Worm (Caenorhabditis elegans): ENCODE measurements around the gene F17C8.7.
"Not testable (repeated sequence)": the region's sequence is repeated elsewhere in the genome, so short reads cannot be mapped to it uniquely, and the experiment has no call there.

Gene F17C8.7

DNA sequence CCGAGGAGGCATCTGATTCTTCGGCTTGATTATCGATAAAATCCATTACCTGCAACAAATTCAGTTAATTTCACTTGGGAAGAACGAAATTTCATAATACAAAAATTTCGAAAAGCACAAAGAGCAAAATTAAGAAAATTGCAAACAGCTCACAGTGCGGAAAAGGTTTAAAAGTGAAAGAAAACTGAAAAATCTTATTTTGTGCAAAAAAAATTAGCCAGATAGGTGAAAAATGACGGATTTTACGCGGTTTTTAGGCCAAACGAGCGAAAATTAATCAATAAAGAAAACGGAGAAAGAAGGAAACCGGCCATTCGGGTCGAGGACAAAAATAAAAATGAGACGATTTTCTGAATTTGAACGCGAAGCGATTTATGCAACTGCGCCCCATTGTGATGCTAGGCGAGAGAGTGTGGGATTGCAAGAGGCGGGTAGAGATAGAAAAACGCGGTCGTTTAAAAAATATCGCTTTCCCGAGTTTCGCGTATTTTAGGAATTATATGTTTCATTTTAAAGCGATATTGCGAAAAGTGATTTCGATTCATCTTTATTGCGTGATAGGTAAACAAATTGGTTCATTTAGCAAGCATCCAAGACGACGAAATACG lies 14.8 kb upstream of the F17C8.7 start, which contains the start of gene emb-5:
emb-5 (minus strand) TSS at position 51 of the 608 bp plus-strand sequence.
- TF ChIP-seq unc-62 (GFP tag; optimal IDR thresholded peaks at IDR 0.05) = no peak

DNA sequence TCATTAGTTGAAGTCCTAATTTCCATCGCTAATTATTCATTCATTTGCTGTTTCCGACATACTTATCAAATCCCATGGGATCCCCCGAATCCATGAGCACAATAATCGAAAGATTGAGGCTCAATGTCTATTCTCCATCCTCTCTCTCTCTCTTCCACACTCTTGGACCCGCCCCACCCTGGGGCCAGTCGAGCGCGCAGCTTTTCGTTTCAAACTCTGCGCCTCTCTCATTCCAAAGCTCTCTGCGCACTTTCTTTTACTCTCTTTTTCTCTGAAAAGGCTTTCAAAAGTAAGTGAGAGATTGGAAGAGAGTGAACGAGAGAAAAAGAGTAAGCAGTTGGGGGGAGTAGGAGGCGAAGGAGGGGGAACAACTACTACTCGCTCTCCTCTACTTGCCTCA lies 13.8 kb upstream of the F17C8.7 start, which contains the start of gene acy-1:
acy-1 (plus strand) TSS at position 346 of the 400 bp plus-strand sequence.
- TF ChIP-seq unc-62 (GFP tag; optimal IDR thresholded peaks at IDR 0.05) = no peak

DNA sequence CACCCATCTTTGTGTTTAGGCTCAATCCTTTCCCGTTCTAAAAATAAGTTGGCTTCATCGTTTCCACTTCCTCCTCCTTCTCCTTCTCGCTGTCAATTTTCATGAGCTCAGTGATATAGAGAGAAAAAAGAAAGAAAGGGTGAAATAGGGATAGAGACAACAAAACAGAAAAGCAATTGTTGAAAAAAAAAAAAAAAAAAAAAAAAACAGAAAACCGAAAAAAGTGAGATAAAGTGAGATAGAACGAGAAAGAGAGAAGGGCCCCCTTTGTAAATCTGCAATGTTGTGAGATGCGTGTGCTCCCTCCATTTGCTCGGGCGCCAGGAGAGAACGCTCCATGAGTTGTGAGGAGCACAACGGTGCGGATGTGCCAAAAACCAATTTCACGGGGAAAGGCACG lies 11.6 kb upstream of the F17C8.7 start:
- no peak for TF ChIP-seq unc-62 (GFP tag; optimal IDR thresholded peaks at IDR 0.05)

DNA sequence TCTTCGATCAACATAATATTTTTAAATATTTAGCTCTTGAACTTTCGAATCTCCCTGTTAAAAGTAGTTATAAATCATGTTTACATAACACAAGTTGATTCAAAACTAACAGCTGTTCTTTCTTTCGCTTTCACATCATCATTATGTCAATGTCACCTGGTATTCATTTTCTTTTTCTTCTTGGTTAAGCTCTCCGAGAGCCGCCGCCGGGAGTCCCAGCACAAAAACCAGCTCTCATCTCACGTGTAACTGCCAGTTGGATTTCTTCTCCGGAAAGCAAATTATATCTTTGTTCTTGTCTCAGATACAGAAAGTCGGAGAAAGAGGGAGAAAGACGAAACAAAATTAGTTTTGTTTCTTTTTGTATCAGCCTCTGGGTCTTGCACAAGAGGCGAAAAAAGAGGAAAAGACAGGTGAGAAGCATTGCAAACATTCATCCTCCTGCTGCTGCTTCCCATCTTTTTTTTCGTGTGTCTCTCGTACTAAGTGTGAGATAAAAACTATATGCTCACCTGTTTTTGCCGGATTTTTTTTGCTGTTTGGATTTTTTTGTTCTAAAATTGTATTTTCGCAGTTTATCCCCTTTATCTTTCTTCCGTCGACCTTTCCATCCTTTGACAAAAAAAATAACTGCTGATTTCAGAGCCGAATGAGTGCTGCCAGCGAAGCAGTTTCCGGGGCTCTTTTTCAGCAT lies 4.1 kb upstream of the F17C8.7 start, which contains the start of gene F17C8.3:
F17C8.3 (plus strand) TSS at position 644 of the 694 bp plus-strand sequence.
- TF ChIP-seq unc-62 (GFP tag; optimal IDR thresholded peaks at IDR 0.05) = no peak

DNA sequence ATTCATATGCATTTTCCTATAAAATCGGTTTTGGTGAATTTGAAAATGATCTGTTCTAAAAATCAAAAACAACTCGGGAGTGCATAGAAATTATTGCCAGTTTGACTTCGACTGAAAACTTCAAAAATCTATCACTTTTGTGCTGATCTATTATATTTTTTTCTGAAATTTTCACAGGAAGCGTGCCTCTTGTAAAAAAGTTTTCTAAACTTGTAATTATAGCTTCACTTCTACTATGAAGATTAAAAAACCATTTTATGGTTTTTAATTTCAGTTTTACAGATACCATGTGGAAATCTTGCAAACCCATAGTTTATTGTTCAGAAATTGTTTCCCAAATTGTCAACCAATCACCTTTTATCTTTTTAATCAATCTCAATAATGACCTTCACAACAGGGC lies 1.5 kb upstream of the F17C8.7 start, which contains the start of gene F17C8.9:
F17C8.9 (plus strand) TSS at position 301 of the 400 bp plus-strand sequence.
- TF ChIP-seq unc-62 (GFP tag; optimal IDR thresholded peaks at IDR 0.05) = no peak

DNA sequence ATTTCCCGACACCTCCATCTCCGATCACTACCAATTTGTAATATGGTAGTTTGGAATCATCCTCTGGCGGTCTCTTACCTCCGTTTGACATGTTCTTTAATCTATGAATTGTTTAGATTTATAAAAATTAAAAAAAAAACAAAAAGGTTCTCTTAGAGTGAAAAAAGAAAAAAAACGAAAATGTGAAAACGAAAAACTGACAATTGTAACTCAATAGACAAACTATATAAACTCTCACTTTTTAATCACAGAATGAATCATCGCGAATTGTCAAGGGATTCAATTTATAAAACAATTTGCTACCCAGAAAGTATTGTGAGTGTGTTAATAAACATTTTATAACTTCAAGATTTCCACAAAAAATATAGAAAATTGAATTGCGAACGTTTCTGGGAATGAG lies 4.4 kb downstream of the F17C8.7 start, which contains the start of gene ras-2:
ras-2 (minus strand) TSS at position 101 of the 400 bp plus-strand sequence.
- TF ChIP-seq unc-62 (GFP tag; optimal IDR thresholded peaks at IDR 0.05) = no peak

DNA sequence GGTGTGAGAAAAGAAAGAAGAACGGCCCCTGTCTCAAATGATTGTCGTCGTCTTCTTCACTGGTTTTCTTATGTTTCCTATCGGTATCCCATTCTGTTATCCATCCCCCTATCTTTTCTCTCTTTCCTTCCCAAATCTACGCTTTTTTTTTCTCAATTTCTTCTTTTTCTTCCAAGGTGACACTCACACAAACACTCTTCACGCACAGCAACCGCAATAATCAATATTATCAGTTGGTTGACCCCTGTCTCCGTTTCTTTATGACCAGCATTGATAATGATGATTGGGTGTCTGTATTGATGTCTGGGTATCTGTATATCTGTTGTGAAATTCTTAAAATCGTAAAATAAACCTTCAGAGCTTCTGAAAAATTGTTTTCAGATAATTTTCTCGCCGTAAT lies 5.3 kb downstream of the F17C8.7 start:
- TF ChIP-seq unc-62 (GFP tag; optimal IDR thresholded peaks at IDR 0.05) = no peak

DNA sequence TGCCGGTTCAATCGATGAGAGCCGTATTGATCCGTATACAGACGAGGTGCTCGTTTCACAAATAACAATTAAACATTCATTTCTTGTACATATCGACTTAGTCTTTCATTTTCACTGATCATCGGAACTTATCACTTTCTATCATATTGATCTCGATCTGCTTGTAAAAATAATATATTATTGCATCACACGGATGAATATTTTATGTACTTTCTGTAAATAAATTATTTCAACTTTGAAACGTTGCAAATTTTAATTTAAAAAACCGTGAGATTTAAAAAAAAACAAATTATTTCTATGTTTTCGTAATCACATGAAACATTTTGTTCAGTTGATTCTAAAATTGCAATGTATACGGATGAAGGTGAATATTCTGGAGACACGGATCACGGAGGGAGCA lies 7.1 kb downstream of the F17C8.7 start, which contains the start of gene twk-6:
twk-6 (plus strand) TSS at position 301 of the 400 bp plus-strand sequence.
- TF ChIP-seq unc-62 (GFP tag; optimal IDR thresholded peaks at IDR 0.05) = not testable (repeated sequence)

DNA sequence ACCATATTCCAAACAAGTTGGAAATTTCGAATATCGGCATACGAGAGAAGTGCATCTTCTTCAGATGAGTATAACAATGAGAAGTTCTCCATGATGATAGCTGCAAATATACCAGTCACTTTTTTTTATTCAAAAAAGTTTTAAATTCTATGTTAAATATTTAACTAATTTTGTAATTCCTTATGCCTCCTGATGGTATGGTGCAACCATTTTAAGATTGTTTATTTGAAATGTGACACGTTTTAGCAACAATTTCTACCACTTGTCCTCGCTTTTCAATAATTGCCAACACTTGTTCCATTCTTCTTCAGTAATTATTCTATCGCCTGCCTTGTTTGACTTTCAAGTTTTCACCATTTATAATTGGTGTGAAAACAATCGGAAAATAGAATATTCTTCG lies 10.4 kb downstream of the F17C8.7 start, which contains the start of gene F17C8.6:
F17C8.6 (minus strand) TSS at position 101 of the 400 bp plus-strand sequence.
- TF ChIP-seq unc-62 (GFP tag; optimal IDR thresholded peaks at IDR 0.05) = no peak

DNA sequence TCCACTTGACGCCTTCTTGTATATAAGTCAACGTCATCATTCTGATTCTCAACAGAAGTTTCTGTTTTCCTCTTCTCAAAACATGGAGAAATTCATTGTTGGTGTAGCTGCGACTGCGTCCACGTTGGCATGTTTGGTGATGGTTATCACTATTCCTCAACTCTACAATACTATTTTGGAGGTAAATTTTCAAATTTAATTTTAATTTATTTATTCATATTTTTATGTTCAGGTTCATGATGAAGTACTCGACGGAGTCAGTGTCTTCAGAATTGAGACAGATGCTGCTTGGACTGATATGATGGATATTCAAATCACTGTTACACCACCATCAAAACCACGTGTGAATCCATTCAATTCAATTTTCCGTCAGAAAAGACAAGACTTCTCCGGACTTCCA lies 12.6 kb downstream of the F17C8.7 start, which contains the start of gene col-89:
col-89 (plus strand) TSS at position 19 of the 400 bp plus-strand sequence.
- no peak for TF ChIP-seq unc-62 (GFP tag; optimal IDR thresholded peaks at IDR 0.05)

DNA sequence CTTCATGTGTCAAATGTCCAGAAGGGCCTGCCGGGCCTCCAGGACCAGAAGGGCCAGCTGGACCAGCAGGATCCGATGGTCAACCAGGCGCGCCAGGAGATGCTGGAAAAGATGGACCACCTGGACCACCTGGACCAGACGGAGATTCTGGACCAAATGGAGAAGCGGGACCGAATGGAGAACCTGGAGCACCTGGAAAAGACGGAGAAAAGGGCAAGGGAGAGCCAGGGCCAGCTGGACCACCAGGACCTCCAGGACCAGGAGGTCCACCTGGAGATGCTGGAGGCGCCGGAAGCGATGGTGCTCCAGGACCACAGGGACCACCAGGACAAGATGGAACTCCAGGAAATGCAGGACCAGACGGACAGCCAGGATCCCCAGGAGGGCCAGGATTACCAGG lies 13.1 kb downstream of the F17C8.7 start:
- TF ChIP-seq unc-62 (GFP tag; optimal IDR thresholded peaks at IDR 0.05) = no peak

DNA sequence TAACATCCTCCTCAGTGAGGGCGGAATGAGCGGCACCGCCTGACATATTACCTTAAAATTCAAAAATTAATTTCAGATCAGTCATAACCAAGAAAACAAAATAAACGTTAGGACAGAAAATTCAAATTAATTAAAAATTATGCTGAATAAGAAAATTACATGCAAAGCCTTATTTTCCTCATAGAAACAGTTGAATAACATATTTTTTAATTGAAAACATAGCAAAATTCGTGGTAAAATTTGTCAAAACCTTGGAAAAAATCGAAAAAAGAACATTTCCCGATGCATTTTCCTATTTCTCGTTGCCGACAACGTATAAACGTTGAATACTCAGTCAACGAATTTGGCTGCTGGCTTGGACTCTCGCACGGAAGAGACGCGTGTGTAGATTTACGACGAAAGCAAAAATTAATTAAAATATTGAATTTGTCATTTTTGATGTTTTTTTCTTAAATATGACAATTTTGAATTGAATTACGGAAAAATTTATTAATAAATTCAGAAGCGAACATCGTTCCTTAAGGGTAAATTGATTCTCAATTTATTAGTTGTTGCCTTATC lies 18.5 kb downstream of the F17C8.7 start, which contains the start of the genes rps-0 and rbg-3:
rps-0 (minus strand) TSS at position 51 of the 561 bp plus-strand sequence.
rbg-3 (plus strand) TSS at position 424 of the 561 bp plus-strand sequence.
- no peak for TF ChIP-seq unc-62 (GFP tag; optimal IDR thresholded peaks at IDR 0.05)

DNA sequence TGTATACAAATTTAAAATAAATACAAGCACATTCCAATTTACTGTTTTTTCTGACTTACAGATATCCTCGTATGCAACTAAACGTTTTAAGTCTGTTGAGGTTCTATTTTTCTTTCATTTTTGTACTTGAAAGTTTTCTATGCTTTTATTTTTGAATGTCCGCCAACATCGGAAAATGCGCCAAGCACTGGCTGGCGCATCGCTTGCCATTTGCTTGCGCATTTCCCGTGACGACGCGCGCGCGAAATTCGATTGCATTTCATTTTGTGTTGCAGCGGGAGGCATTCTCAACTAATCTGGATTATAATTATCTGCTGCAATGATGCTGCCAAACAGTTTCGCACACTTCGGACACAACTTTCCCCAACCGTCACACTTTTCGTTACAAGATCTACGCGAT lies 21.4 kb downstream of the F17C8.7 start, which contains the start of gene fbxl-2:
fbxl-2 (plus strand) TSS at position 278 of the 400 bp plus-strand sequence.
- TF ChIP-seq unc-62 (GFP tag; optimal IDR thresholded peaks at IDR 0.05) = no peak

DNA sequence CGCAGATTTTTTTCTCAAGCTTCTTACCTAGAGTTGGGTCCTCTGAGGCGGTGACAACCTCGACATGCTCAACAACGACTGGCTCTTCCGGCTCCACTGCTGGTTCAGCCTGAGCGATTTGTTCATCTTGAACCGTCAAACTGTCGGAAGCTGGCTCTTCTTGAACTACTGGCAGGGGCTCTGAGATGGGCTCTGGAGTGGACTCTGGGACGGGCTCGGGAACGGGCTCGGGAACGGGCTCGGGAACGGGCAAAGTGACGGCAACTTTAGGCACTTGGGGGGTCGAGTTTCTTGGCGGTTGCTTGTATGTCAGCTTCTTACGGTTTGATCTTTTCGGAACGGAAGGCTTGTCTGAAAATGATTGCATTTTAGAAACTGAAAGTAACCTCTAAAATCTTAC lies 27.3 kb downstream of the F17C8.7 start:
- TF ChIP-seq unc-62 (GFP tag; optimal IDR thresholded peaks at IDR 0.05) = no peak

DNA sequence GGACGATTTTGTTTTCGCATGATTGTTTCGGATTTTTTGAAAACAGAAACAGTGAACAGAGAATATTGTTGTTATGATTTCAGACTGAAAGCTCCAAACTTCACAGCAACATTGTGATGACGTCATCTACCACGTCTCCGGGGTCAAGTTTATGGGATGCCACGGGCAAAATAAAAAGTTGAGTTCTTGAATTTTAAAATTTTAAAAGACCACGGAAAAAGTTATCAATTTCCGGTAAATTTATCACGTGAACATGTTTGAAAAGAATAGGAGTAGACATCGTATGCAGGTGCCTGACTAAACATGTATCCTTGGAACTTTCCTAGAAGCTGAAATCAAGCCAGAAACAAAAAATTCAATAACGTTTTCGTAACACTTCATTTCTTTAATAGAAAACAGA lies 28.0 kb downstream of the F17C8.7 start, which contains the start of gene B0393.4:
B0393.4 (minus strand) TSS at position 101 of the 400 bp plus-strand sequence.
- TF ChIP-seq unc-62 (GFP tag; optimal IDR thresholded peaks at IDR 0.05) = no peak

DNA sequence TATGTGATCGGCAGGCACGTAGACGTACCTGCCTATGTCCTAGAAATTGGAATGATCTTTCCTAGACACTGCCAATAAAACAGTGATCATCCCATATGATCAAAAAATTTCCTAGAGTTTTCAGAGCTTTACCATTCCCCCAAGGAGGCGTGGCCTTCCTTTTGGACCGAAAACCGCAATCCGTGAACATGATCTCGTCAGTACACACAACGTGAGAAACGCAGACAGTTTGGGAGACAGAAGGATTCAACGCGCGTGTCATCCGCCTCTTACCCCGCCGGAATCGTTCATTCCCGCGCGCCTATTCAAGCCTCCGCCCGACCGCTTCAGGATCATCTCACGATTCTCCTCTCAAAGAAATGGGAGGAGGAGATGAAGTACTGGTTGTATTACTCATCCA lies 29.9 kb downstream of the F17C8.7 start, which contains the start of gene B0393.5:
B0393.5 (plus strand) TSS at position 301 of the 400 bp plus-strand sequence.
- no peak for TF ChIP-seq unc-62 (GFP tag; optimal IDR thresholded peaks at IDR 0.05)

All from whole organism, dauer.